Worm (Caenorhabditis elegans) whole organism, L4 larva: Measurements from ENCODE around the gene F19F10.14.

Source experiments
- D1046.2 ChIP-seq: fragments of 200-800 bp; sonication (Bioruptor generic); IDR thresholded peaks from 2 replicates; pipeline ENCODE4 v1.3.6; 2022; ENCODE audit warnings: missing genetic modification characterization, missing compliant biosample characterization
- F10B5.3 ChIP-seq: sonication (generic microtip); optimal IDR thresholded peaks from 2 replicates; lab custom pipeline; 2016; ENCODE audit warnings: mild to moderate bottlenecking, missing genetic modification characterization, missing compliant biosample characterization
- F49E8.2 ChIP-seq: sonication (generic microtip); optimal IDR thresholded peaks from 2 replicates; lab custom pipeline; 2016; ENCODE audit warnings: missing compliant biosample characterization, mild to moderate bottlenecking, missing genetic modification characterization, borderline replicate concordance
- R02D3.7 ChIP-seq: fragments of 150-350 bp; sonication (generic microtip); optimal IDR thresholded peaks from 3 replicates; lab custom pipeline; 2014; ENCODE audit warnings: missing biosample characterization, missing genetic modification characterization
- Y105C5A.15 ChIP-seq: fragments of 200-800 bp; sonication (Bioruptor generic); IDR thresholded peaks from 2 replicates; pipeline ENCODE4 v1.3.6; 2022; ENCODE audit warnings: missing genetic modification characterization, missing compliant biosample characterization
- aha-1 ChIP-seq: fragments of 150-350 bp; peaks from one replicate; lab custom pipeline; 2014; ENCODE audit warnings: missing biosample characterization, missing genetic modification characterization
- aly-2 ChIP-seq: sonication (generic microtip); optimal IDR thresholded peaks from 2 replicates; lab custom pipeline; 2018; ENCODE audit warnings: missing biosample characterization, missing genetic modification characterization
- ceh-20 ChIP-seq: fragments of 200-800 bp; sonication (Bioruptor generic); IDR thresholded peaks from 2 replicates; pipeline ENCODE4 v1.3.6; 2022; ENCODE audit warnings: missing genetic modification reagents, missing genetic modification characterization, missing compliant biosample characterization
- ceh-32 ChIP-seq: sonication (generic microtip); optimal IDR thresholded peaks from 2 replicates; lab custom pipeline; 2016; ENCODE audit warnings: mild to moderate bottlenecking, missing genetic modification characterization, missing compliant biosample characterization; ENCODE audit not compliant: poor library complexity
- ceh-44 ChIP-seq: fragments of 200-800 bp; sonication (Bioruptor generic); IDR thresholded peaks from 2 replicates; pipeline ENCODE4 v1.3.6; 2022; ENCODE audit warnings: missing genetic modification reagents, missing genetic modification characterization, missing compliant biosample characterization
- ceh-62 ChIP-seq: sonication (generic microtip); optimal IDR thresholded peaks from 2 replicates; lab custom pipeline; 2017; ENCODE audit warnings: missing biosample characterization, missing genetic modification characterization
- ceh-82 ChIP-seq: sonication (generic microtip); optimal IDR thresholded peaks from 2 replicates; lab custom pipeline; 2017; ENCODE audit warnings: missing biosample characterization, missing genetic modification characterization
- cey-2 ChIP-seq: sonication (generic microtip); optimal IDR thresholded peaks from 3 replicates; lab custom pipeline; 2017; ENCODE audit warnings: missing genetic modification characterization, mild to moderate bottlenecking, missing compliant biosample characterization, antibody characterized with exemption, borderline replicate concordance; ENCODE audit not compliant: insufficient read depth
- daf-8 ChIP-seq: fragments of 200-800 bp; sonication (Bioruptor generic); IDR thresholded peaks from 2 replicates; pipeline ENCODE4 v1.3.6; 2022; ENCODE audit warnings: missing genetic modification characterization, missing compliant biosample characterization
- dpl-1 ChIP-seq: fragments of 150-350 bp; optimal IDR thresholded peaks from 2 replicates; lab custom pipeline; 2014; ENCODE audit warnings: missing biosample characterization, missing genetic modification reagents, missing genetic modification characterization
- duxl-1 ChIP-seq: sonication (generic microtip); optimal IDR thresholded peaks from 2 replicates; lab custom pipeline; 2016; ENCODE audit warnings: mild to moderate bottlenecking, missing genetic modification characterization, moderate library complexity, missing compliant biosample characterization; ENCODE audit not compliant: poor library complexity
- egl-43 ChIP-seq: fragments of 200-800 bp; sonication (Bioruptor generic); IDR thresholded peaks from 2 replicates; pipeline ENCODE4 v1.3.6; 2022; ENCODE audit warnings: missing genetic modification reagents, missing genetic modification characterization, missing compliant biosample characterization
- fkh-10 ChIP-seq: fragments of 150-350 bp; optimal IDR thresholded peaks from 2 replicates; lab custom pipeline; 2014; ENCODE audit warnings: missing biosample characterization, missing genetic modification reagents, missing genetic modification characterization
- hmg-1.1 ChIP-seq: fragments of 200-800 bp; sonication (Bioruptor generic); IDR thresholded peaks from 2 replicates; pipeline ENCODE4 v1.3.6; 2022; ENCODE audit warnings: missing genetic modification reagents, missing genetic modification characterization, missing compliant biosample characterization
- lim-7 ChIP-seq: fragments of 200-800 bp; sonication (Bioruptor generic); IDR thresholded peaks from 2 replicates; pipeline ENCODE4 v1.3.6; 2022; ENCODE audit warnings: missing genetic modification characterization, missing compliant biosample characterization
- lin-29 ChIP-seq: fragments of 200-800 bp; sonication (Bioruptor generic); IDR thresholded peaks from 2 replicates; pipeline ENCODE4 v1.3.6; 2022; ENCODE audit warnings: missing genetic modification reagents, missing genetic modification characterization, missing compliant biosample characterization
- lin-38 ChIP-seq: fragments of 200-800 bp; sonication (Bioruptor generic); IDR thresholded peaks from 2 replicates; pipeline ENCODE4 v1.3.6; 2022; ENCODE audit warnings: missing genetic modification reagents, missing genetic modification characterization, missing compliant biosample characterization
- lin-39 ChIP-seq: fragments of 150-350 bp; optimal IDR thresholded peaks from 2 replicates; lab custom pipeline; 2014; ENCODE audit warnings: missing biosample characterization, missing genetic modification reagents, missing genetic modification characterization
- lir-3 ChIP-seq: sonication (generic microtip); optimal IDR thresholded peaks from 2 replicates; lab custom pipeline; 2016; ENCODE audit warnings: mild to moderate bottlenecking, missing genetic modification characterization, missing compliant biosample characterization
- lsy-2 ChIP-seq, 2 experiments: fragments of 150-350 bp in 1 of 2; sonication (generic microtip) in 1 of 2; optimal IDR thresholded peaks; 2 replicates each; lab custom pipeline; 2014 to 2017; ENCODE audit warnings: missing biosample characterization in 2 of 2, missing genetic modification characterization in 2 of 2
- mdl-1 ChIP-seq, 2 experiments: fragments of 150-350 bp in 1 of 2; sonication (generic microtip) in 1 of 2; optimal IDR thresholded peaks; 2 replicates each; lab custom pipeline; 2014 to 2017; ENCODE audit warnings: missing biosample characterization in 2 of 2, missing genetic modification characterization in 2 of 2
- mep-1 ChIP-seq: fragments of 150-350 bp; sonication (generic microtip); optimal IDR thresholded peaks from 3 replicates; lab custom pipeline; 2014; ENCODE audit warnings: missing biosample characterization, missing genetic modification characterization
- mes-2 ChIP-seq: sonication (generic microtip); optimal IDR thresholded peaks from 2 replicates; lab custom pipeline; 2016; ENCODE audit warnings: missing genotype, mild to moderate bottlenecking, missing genetic modification characterization, missing compliant biosample characterization; ENCODE audit not compliant: poor library complexity, severe bottlenecking
- mxl-3 ChIP-seq: fragments of 200-800 bp; sonication (Bioruptor generic); optimal IDR thresholded peaks from 2 replicates; lab custom pipeline; 2018; ENCODE audit warnings: mild to moderate bottlenecking, missing genetic modification characterization, missing compliant biosample characterization
- nhr-237 ChIP-seq: sonication (generic microtip); optimal IDR thresholded peaks from 2 replicates; lab custom pipeline; 2017; ENCODE audit warnings: missing biosample characterization, missing genetic modification characterization
- nhr-25 ChIP-seq: sonication (generic microtip); optimal IDR thresholded peaks from 2 replicates; lab custom pipeline; 2017; ENCODE audit warnings: missing genetic modification characterization, mild to moderate bottlenecking, missing compliant biosample characterization, antibody characterized with exemption, moderate library complexity, borderline replicate concordance; ENCODE audit not compliant: insufficient read depth
- nhr-28 ChIP-seq: fragments of 150-350 bp; optimal IDR thresholded peaks from 2 replicates; lab custom pipeline; 2014; ENCODE audit warnings: missing biosample characterization, missing genetic modification characterization
- nhr-42 ChIP-seq: fragments of 200-800 bp; sonication (Bioruptor generic); IDR thresholded peaks from 2 replicates; pipeline ENCODE4 v1.3.6; 2022; ENCODE audit warnings: missing genetic modification characterization, missing compliant biosample characterization
- nhr-48 ChIP-seq: sonication (generic microtip); optimal IDR thresholded peaks from 2 replicates; lab custom pipeline; 2016; ENCODE audit warnings: mild to moderate bottlenecking, missing genetic modification characterization, missing compliant biosample characterization
- nhr-6 ChIP-seq: fragments of 150-350 bp; optimal IDR thresholded peaks from 2 replicates; lab custom pipeline; 2014; ENCODE audit warnings: missing biosample characterization, missing genetic modification characterization
- nhr-77 ChIP-seq: fragments of 150-350 bp; optimal IDR thresholded peaks from 2 replicates; lab custom pipeline; 2014; ENCODE audit warnings: missing biosample characterization, missing genetic modification characterization
- pha-4 ChIP-seq, 2 experiments: fragments of 150-350 bp in 1 of 2; fragments of 200-800 bp in 1 of 2; sonication (Bioruptor generic) in 1 of 2; IDR thresholded peaks in 1 of 2; optimal IDR thresholded peaks in 1 of 2; 2 replicates each; pipeline versions ENCODE4 v1.3.6 to Lab custom; 2014 to 2022; ENCODE audit warnings: missing genetic modification characterization in 2 of 2, missing genetic modification reagents in 2 of 2, missing biosample characterization in 1 of 2, missing compliant biosample characterization in 1 of 2
- pqm-1 ChIP-seq: sonication (generic microtip); optimal IDR thresholded peaks from 2 replicates; lab custom pipeline; 2017; ENCODE audit warnings: missing biosample characterization, missing genetic modification characterization
- rbr-2 ChIP-seq: sonication (generic microtip); optimal IDR thresholded peaks from 2 replicates; lab custom pipeline; 2016; ENCODE audit warnings: missing genotype, missing genetic modification characterization, missing compliant biosample characterization
- snpc-4 ChIP-seq: fragments of 150-350 bp; optimal IDR thresholded peaks from 2 replicates; lab custom pipeline; 2014; ENCODE audit warnings: missing biosample characterization, missing genetic modification characterization
- spr-1 ChIP-seq: sonication (generic microtip); optimal IDR thresholded peaks from 2 replicates; lab custom pipeline; 2016; ENCODE audit warnings: mild to moderate bottlenecking, missing genetic modification characterization, missing compliant biosample characterization
- unc-39 ChIP-seq: sonication (generic microtip); optimal IDR thresholded peaks from 2 replicates; lab custom pipeline; 2017; ENCODE audit warnings: missing biosample characterization, missing genetic modification characterization
- vab-7 ChIP-seq: fragments of 200-800 bp; sonication (Bioruptor generic); IDR thresholded peaks from 2 replicates; pipeline ENCODE4 v1.3.6; 2022; ENCODE audit warnings: missing genetic modification reagents, missing genetic modification characterization, missing compliant biosample characterization
- zag-1 ChIP-seq: fragments of 150-350 bp; optimal IDR thresholded peaks from 2 replicates; lab custom pipeline; 2014; ENCODE audit warnings: missing biosample characterization, missing genetic modification characterization
- zfp-2 ChIP-seq: sonication (generic microtip); optimal IDR thresholded peaks from 2 replicates; lab custom pipeline; 2016; ENCODE audit warnings: mild to moderate bottlenecking, missing genetic modification characterization, missing compliant biosample characterization
- zip-2 ChIP-seq: fragments of 150-350 bp; optimal IDR thresholded peaks from 2 replicates; lab custom pipeline; 2014; ENCODE audit warnings: missing biosample characterization, missing genetic modification characterization

Gene F19F10.14

ce11 chrV:7590454-7590853, 19.6 kb upstream of the F19F10.14 start, which contains the start of gene C50E3.6:
TSS of gene C50E3.6 (minus strand) at chrV:7590554.
- TF ChIP-seq mdl-1 (tag; optimal IDR thresholded peaks at IDR 0.05; lab: Kevin White, UChicago) = no peak
- no peak for TF ChIP-seq pha-4 (GFP tag; IDR thresholded peaks at IDR 0.05; lab: Robert Waterston, UW)
- TF ChIP-seq pha-4 (tag; optimal IDR thresholded peaks at IDR 0.05; lab: Kevin White, UChicago) = no peak
- TF ChIP-seq fkh-10 = peak; percentile 15
- no peak for TF ChIP-seq cey-2 (tag; lab: Kevin White, UChicago)
- no peak for TF ChIP-seq lsy-2 (tag; optimal IDR thresholded peaks at IDR 0.05; lab: Kevin White, UChicago)
- TF ChIP-seq nhr-42 (GFP tag; lab: Robert Waterston, UW) = no peak

ce11 chrV:7587637-7588036, 16.8 kb upstream of the F19F10.14 start, which contains the start of the genes F19F10.11 and C50E3.5:
TSS of gene F19F10.11 (minus strand) at chrV:7587704.
TSS of gene C50E3.5 (plus strand) at chrV:7587996.
- TF ChIP-seq snpc-4 (tag; lab: Kevin White, UChicago) = no peak
- TF ChIP-seq mes-2 = peak; percentile 73
- TF ChIP-seq ceh-82 (tag; lab: Kevin White, UChicago) = no peak
- peak; percentile 97 for TF ChIP-seq lin-38 (GFP tag; lab: Robert Waterston, UW)
- TF ChIP-seq unc-39 = no peak
- TF ChIP-seq Y105C5A.15 (GFP tag; lab: Robert Waterston, UW) = no peak
- TF ChIP-seq lin-39 (tag; lab: Kevin White, UChicago) = no peak
- TF ChIP-seq D1046.2 (GFP tag; lab: Robert Waterston, UW) = no peak
- peak; percentile 24 for TF ChIP-seq mep-1 (tag; lab: Kevin White, UChicago)
- no peak for TF ChIP-seq lin-29 (GFP tag; lab: Robert Waterston, UW)
- peak; percentile 30 for TF ChIP-seq rbr-2 (tag; lab: Kevin White, UChicago)
- TF ChIP-seq duxl-1 (tag; lab: Kevin White, UChicago) = no peak
- TF ChIP-seq daf-8 (GFP tag; lab: Robert Waterston, UW) = no peak
- TF ChIP-seq egl-43 (GFP tag; lab: Robert Waterston, UW) = no peak
- peak in 1 of 2 experiments; percentile 71 for TF ChIP-seq lsy-2 (tag; optimal IDR thresholded peaks at IDR 0.05; lab: Kevin White, UChicago)
- TF ChIP-seq nhr-237 (tag; lab: Kevin White, UChicago) = no peak
- TF ChIP-seq nhr-42 (GFP tag; lab: Robert Waterston, UW) = no peak
- no peak for TF ChIP-seq lim-7 (GFP tag; lab: Robert Waterston, UW)
- TF ChIP-seq dpl-1 = peak; percentile 43
- no peak for TF ChIP-seq ceh-62 (tag; lab: Kevin White, UChicago)
- no peak for TF ChIP-seq ceh-32 (tag; lab: Kevin White, UChicago)
- TF ChIP-seq zfp-2 (tag; lab: Kevin White, UChicago) = no peak
- no peak for TF ChIP-seq vab-7
- TF ChIP-seq F10B5.3 (tag; lab: Kevin White, UChicago) = no peak
- no peak for TF ChIP-seq spr-1 (tag; lab: Kevin White, UChicago)
- no peak for TF ChIP-seq nhr-48 (tag; lab: Kevin White, UChicago)
- no peak for TF ChIP-seq nhr-6
- TF ChIP-seq lir-3 (tag; lab: Kevin White, UChicago) = no peak
- no peak for TF ChIP-seq nhr-25
- no peak for TF ChIP-seq pqm-1
- TF ChIP-seq ceh-44 (GFP tag; lab: Robert Waterston, UW) = no peak
- TF ChIP-seq aha-1 = no peak
- TF ChIP-seq ceh-20 (GFP tag; lab: Robert Waterston, UW) = no peak
- TF ChIP-seq nhr-77 (tag; lab: Kevin White, UChicago) = no peak
- no peak for TF ChIP-seq R02D3.7 (tag; lab: Kevin White, UChicago)
- no peak for TF ChIP-seq hmg-1.1 (GFP tag; lab: Robert Waterston, UW)
- TF ChIP-seq nhr-28 (tag; lab: Kevin White, UChicago) = peak; percentile 37
- TF ChIP-seq mxl-3 (GFP tag; lab: Kevin White, UChicago) = no peak
- no peak for TF ChIP-seq zip-2 (tag; lab: Kevin White, UChicago)
- TF ChIP-seq cey-2 (tag; lab: Kevin White, UChicago) = no peak
- TF ChIP-seq aly-2 (tag; lab: Kevin White, UChicago) = no peak
- no peak for TF ChIP-seq zag-1
- no peak for TF ChIP-seq F49E8.2 (tag; lab: Kevin White, UChicago)
